Fruit fly (Drosophila melanogaster) whole organism, embryonic: ENCODE data around the gene CG32599.
A peak's percentile ranks its signal among the peaks of the same experiment; 100 is the strongest.

ENCODE experiments used
- Atf6 ChIP-seq: fragments of 200-800 bp; sonication (Bioruptor generic); IDR thresholded peaks from 2 replicates; pipeline ENCODE4 v1.3.6; 2022; ENCODE audit warnings: missing biosample characterization, missing genetic modification characterization
- BEAF-32 ChIP-seq: fragments of 200-800 bp; sonication (Bioruptor generic); optimal IDR thresholded peaks from 3 replicates; lab custom pipeline; 2017; ENCODE audit warnings: missing biosample characterization, missing genetic modification characterization, mild to moderate bottlenecking, moderate library complexity, missing genetic modification reagents
- Blimp-1 ChIP-seq: fragments of 200-800 bp; sonication (Bioruptor generic); optimal IDR thresholded peaks from 3 replicates; lab custom pipeline; 2018; ENCODE audit warnings: missing biosample characterization, missing genetic modification characterization, mild to moderate bottlenecking, moderate library complexity, missing genetic modification reagents
- CG10267 ChIP-seq: fragments of 200-800 bp; sonication (Bioruptor generic); optimal IDR thresholded peaks from 2 replicates; lab custom pipeline; 2018; ENCODE audit warnings: missing biosample characterization, mild to moderate bottlenecking, missing genetic modification characterization, moderate library complexity
- CG11456 ChIP-seq: fragments of 200-800 bp; sonication (Bioruptor generic); IDR thresholded peaks from 3 replicates; pipeline ENCODE4 v1.3.6; 2022; ENCODE audit warnings: missing biosample characterization, missing genetic modification characterization
- CG11695 ChIP-seq: fragments of 200-800 bp; sonication (Bioruptor generic); IDR thresholded peaks from 3 replicates; pipeline ENCODE4 v1.3.6; 2022; ENCODE audit warnings: missing biosample characterization, missing genetic modification characterization
- CG12071 ChIP-seq: fragments of 200-800 bp; sonication (Bioruptor generic); optimal IDR thresholded peaks from 3 replicates; lab custom pipeline; 2018; ENCODE audit warnings: missing biosample characterization, mild to moderate bottlenecking, missing genetic modification characterization
- CG13424 ChIP-seq: fragments of 200-800 bp; sonication (Bioruptor generic); optimal IDR thresholded peaks from 2 replicates; lab custom pipeline; 2019; ENCODE audit warnings: missing biosample characterization, mild to moderate bottlenecking, missing genetic modification characterization, moderate library complexity
- CG14050 ChIP-seq: fragments of 200-800 bp; sonication (Bioruptor generic); IDR thresholded peaks from 3 replicates; pipeline ENCODE4 v1.3.6; 2022; ENCODE audit warnings: missing biosample characterization, missing genetic modification characterization
- CG14860 ChIP-seq: fragments of 200-800 bp; sonication (Bioruptor generic); IDR thresholded peaks from 3 replicates; pipeline ENCODE4 v1.3.6; 2022; ENCODE audit warnings: missing biosample characterization, missing genetic modification characterization; ENCODE audit not compliant: partially characterized antibody
- CG15073 ChIP-seq: fragments of 200-800 bp; sonication (Bioruptor generic); optimal IDR thresholded peaks from 2 replicates; lab custom pipeline; 2016; ENCODE audit warnings: missing biosample characterization, missing genetic modification characterization
- CG15601 ChIP-seq: fragments of 200-800 bp; sonication (Bioruptor generic); optimal IDR thresholded peaks from 3 replicates; lab custom pipeline; 2019; ENCODE audit warnings: missing biosample characterization, mild to moderate bottlenecking, missing genetic modification characterization, moderate library complexity
- CG16813 ChIP-seq: fragments of 200-800 bp; sonication (Bioruptor generic); IDR thresholded peaks from 3 replicates; pipeline ENCODE4 v1.3.6; 2022; ENCODE audit warnings: missing biosample characterization, missing genetic modification characterization; ENCODE audit not compliant: partially characterized antibody
- CG17359 ChIP-seq: fragments of 200-800 bp; sonication (Bioruptor generic); optimal IDR thresholded peaks from 3 replicates; lab custom pipeline; 2018; ENCODE audit warnings: missing biosample characterization, mild to moderate bottlenecking, missing genetic modification characterization, moderate library complexity
- CG17912 ChIP-seq: fragments of 200-800 bp; sonication (Bioruptor generic); optimal IDR thresholded peaks from 2 replicates; lab custom pipeline; 2018; ENCODE audit warnings: missing biosample characterization, mild to moderate bottlenecking, missing genetic modification characterization
- CG2116 ChIP-seq: fragments of 200-800 bp; sonication (Bioruptor generic); optimal IDR thresholded peaks from 3 replicates; lab custom pipeline; 2018; ENCODE audit warnings: missing biosample characterization, mild to moderate bottlenecking, missing genetic modification characterization
- CG31224 ChIP-seq: fragments of 200-800 bp; sonication (Bioruptor generic); IDR thresholded peaks from 2 replicates; pipeline ENCODE4 v1.3.6; 2022; ENCODE audit warnings: missing biosample characterization, missing genetic modification characterization
- CG34376 ChIP-seq: fragments of 200-800 bp; sonication (Bioruptor generic); optimal IDR thresholded peaks from 2 replicates; lab custom pipeline; 2018; ENCODE audit warnings: missing biosample characterization, mild to moderate bottlenecking, missing genetic modification characterization
- CG6791 ChIP-seq: fragments of 200-800 bp; sonication (Bioruptor generic); IDR thresholded peaks from 3 replicates; pipeline ENCODE4 v1.3.6; 2022; ENCODE audit warnings: missing biosample characterization, missing genetic modification characterization; ENCODE audit not compliant: partially characterized antibody
- CG7745 ChIP-seq: fragments of 200-800 bp; sonication (Bioruptor generic); optimal IDR thresholded peaks from 2 replicates; lab custom pipeline; 2018; ENCODE audit warnings: missing biosample characterization, mild to moderate bottlenecking, missing genetic modification characterization, moderate library complexity
- CG8359 ChIP-seq: fragments of 200-800 bp; sonication (Bioruptor generic); optimal IDR thresholded peaks from 2 replicates; lab custom pipeline; 2017; ENCODE audit warnings: missing biosample characterization, mild to moderate bottlenecking, missing genetic modification characterization, borderline replicate concordance
- CG9437 ChIP-seq: fragments of 200-800 bp; sonication (Bioruptor generic); optimal IDR thresholded peaks from 2 replicates; lab custom pipeline; 2018; ENCODE audit warnings: missing biosample characterization, mild to moderate bottlenecking, missing genetic modification characterization
- CrebB ChIP-seq: fragments of 200-800 bp; sonication (Bioruptor generic); optimal IDR thresholded peaks from 3 replicates; lab custom pipeline; 2018; ENCODE audit warnings: missing biosample characterization, mild to moderate bottlenecking, missing genetic modification characterization
- Dfd ChIP-seq, 2 experiments: fragments of >200 bp; optimal IDR thresholded peaks; 2 replicates each; lab custom pipeline; 2017; ENCODE audit warnings: missing biosample characterization in 2 of 2, missing genetic modification characterization in 2 of 2
- ERR ChIP-seq: fragments of 200-800 bp; sonication (Bioruptor generic); optimal IDR thresholded peaks from 2 replicates; lab custom pipeline; 2016; ENCODE audit warnings: missing biosample characterization, missing genetic modification characterization
- Fer1 ChIP-seq: fragments of 200-800 bp; sonication (Bioruptor generic); optimal IDR thresholded peaks from 2 replicates; lab custom pipeline; 2017; ENCODE audit warnings: missing biosample characterization, mild to moderate bottlenecking, missing genetic modification characterization
- Lpt ChIP-seq: fragments of >200 bp; optimal IDR thresholded peaks from 2 replicates; lab custom pipeline; 2018; ENCODE audit warnings: missing biosample characterization, missing genetic modification characterization
- MTF-1 ChIP-seq: fragments of 200-800 bp; sonication (Bioruptor generic); optimal IDR thresholded peaks from 2 replicates; lab custom pipeline; 2018; ENCODE audit warnings: missing biosample characterization, mild to moderate bottlenecking, missing genetic modification characterization, borderline replicate concordance
- Mad ChIP-seq: fragments of 200-800 bp; sonication (Bioruptor generic); optimal IDR thresholded peaks from 2 replicates; lab custom pipeline; 2016; ENCODE audit warnings: missing biosample characterization, missing genetic modification characterization
- Neu2 ChIP-seq: fragments of 200-800 bp; sonication (Bioruptor generic); optimal IDR thresholded peaks from 3 replicates; lab custom pipeline; 2016; ENCODE audit warnings: missing biosample characterization, missing genetic modification characterization, borderline replicate concordance
- Opbp ChIP-seq: fragments of 200-800 bp; sonication (Bioruptor generic); IDR thresholded peaks from 3 replicates; pipeline ENCODE4 v1.3.6; 2022; ENCODE audit warnings: missing biosample characterization, missing genetic modification characterization; ENCODE audit not compliant: partially characterized antibody
- Optix ChIP-seq: fragments of 200-800 bp; sonication (Bioruptor generic); IDR thresholded peaks from 3 replicates; pipeline ENCODE4 v1.3.6; 2022; ENCODE audit warnings: missing biosample characterization, missing genetic modification characterization
- Pdp1 ChIP-seq, 2 experiments: fragments of 200-800 bp; sonication (Bioruptor generic); optimal IDR thresholded peaks; 3 replicates each; lab custom pipeline; 2016; ENCODE audit warnings: missing biosample characterization in 2 of 2, missing genetic modification characterization in 2 of 2, mild to moderate bottlenecking in 1 of 2, moderate library complexity in 1 of 2
- Tbp ChIP-seq: fragments of >200 bp; optimal IDR thresholded peaks from 2 replicates; lab custom pipeline; 2018; ENCODE audit warnings: missing biosample characterization, missing genetic modification characterization
- Xbp1 ChIP-seq: fragments of 200-800 bp; sonication (Bioruptor generic); optimal IDR thresholded peaks from 3 replicates; lab custom pipeline; 2016; ENCODE audit warnings: missing biosample characterization, mild to moderate bottlenecking, missing genetic modification characterization
- ac ChIP-seq: fragments of 200-800 bp; sonication (Bioruptor generic); optimal IDR thresholded peaks from 3 replicates; lab custom pipeline; 2017; ENCODE audit warnings: missing biosample characterization, mild to moderate bottlenecking, missing genetic modification characterization
- aop ChIP-seq: fragments of 200-800 bp; sonication (Bioruptor generic); IDR thresholded peaks from 2 replicates; pipeline ENCODE4 v1.3.6; 2022; ENCODE audit warnings: missing biosample characterization, missing genetic modification characterization
- bowl ChIP-seq: fragments of 200-800 bp; sonication (Bioruptor generic); IDR thresholded peaks from 2 replicates; pipeline ENCODE4 v1.3.6; 2022; ENCODE audit warnings: missing biosample characterization, missing genetic modification characterization
- dmrt99B ChIP-seq: fragments of 200-800 bp; sonication (Bioruptor generic); optimal IDR thresholded peaks from 2 replicates; lab custom pipeline; 2018; ENCODE audit warnings: missing biosample characterization, mild to moderate bottlenecking, missing genetic modification characterization, moderate library complexity
- dpn ChIP-seq, 2 experiments: fragments of 200-800 bp; sonication (Bioruptor generic); optimal IDR thresholded peaks; 3 replicates each; lab custom pipeline; 2016; ENCODE audit warnings: missing biosample characterization in 2 of 2, missing genetic modification characterization in 2 of 2
- grn ChIP-seq: fragments of 200-800 bp; sonication (Bioruptor generic); optimal IDR thresholded peaks from 3 replicates; lab custom pipeline; 2017; ENCODE audit warnings: missing biosample characterization, missing genetic modification characterization
- hth ChIP-seq: fragments of >200 bp; optimal IDR thresholded peaks from 2 replicates; lab custom pipeline; 2017; ENCODE audit warnings: inconsistent platforms
- insv ChIP-seq, 2 experiments: fragments of 200-800 bp; sonication (Bioruptor generic); optimal IDR thresholded peaks; 3 replicates each; lab custom pipeline; 2016 to 2018; ENCODE audit warnings: missing biosample characterization in 2 of 2, missing genetic modification characterization in 2 of 2
- jigr1 ChIP-seq: fragments of 200-800 bp; sonication (Bioruptor generic); IDR thresholded peaks from 3 replicates; pipeline ENCODE4 v1.3.6; 2022; ENCODE audit warnings: missing biosample characterization, missing genetic modification characterization
- kay ChIP-seq: fragments of 200-800 bp; sonication (Bioruptor generic); optimal IDR thresholded peaks from 2 replicates; lab custom pipeline; 2016; ENCODE audit warnings: missing biosample characterization, missing genetic modification characterization
- ranshi ChIP-seq: fragments of 200-800 bp; sonication (Bioruptor generic); IDR thresholded peaks from 2 replicates; pipeline ENCODE4 v1.3.6; 2022; ENCODE audit warnings: missing biosample characterization, missing genetic modification characterization
- slbo ChIP-seq: fragments of 200-800 bp; sonication (Bioruptor generic); IDR thresholded peaks from 2 replicates; pipeline ENCODE4 v1.3.6; 2022; ENCODE audit warnings: missing biosample characterization, missing genetic modification characterization
- so ChIP-seq: fragments of 200-800 bp; sonication (Bioruptor generic); IDR thresholded peaks from 3 replicates; pipeline ENCODE4 v1.3.6; 2022; ENCODE audit warnings: missing biosample characterization, missing genetic modification characterization
- usp ChIP-seq: fragments of >200 bp; optimal IDR thresholded peaks from 2 replicates; lab custom pipeline; 2017; ENCODE audit warnings: missing biosample characterization, missing genetic modification characterization
- z ChIP-seq: fragments of 200-800 bp; sonication (Bioruptor generic); IDR thresholded peaks from 3 replicates; pipeline ENCODE4 v1.3.6; 2022; ENCODE audit warnings: missing biosample characterization, missing genetic modification characterization

Gene CG32599

DNA sequence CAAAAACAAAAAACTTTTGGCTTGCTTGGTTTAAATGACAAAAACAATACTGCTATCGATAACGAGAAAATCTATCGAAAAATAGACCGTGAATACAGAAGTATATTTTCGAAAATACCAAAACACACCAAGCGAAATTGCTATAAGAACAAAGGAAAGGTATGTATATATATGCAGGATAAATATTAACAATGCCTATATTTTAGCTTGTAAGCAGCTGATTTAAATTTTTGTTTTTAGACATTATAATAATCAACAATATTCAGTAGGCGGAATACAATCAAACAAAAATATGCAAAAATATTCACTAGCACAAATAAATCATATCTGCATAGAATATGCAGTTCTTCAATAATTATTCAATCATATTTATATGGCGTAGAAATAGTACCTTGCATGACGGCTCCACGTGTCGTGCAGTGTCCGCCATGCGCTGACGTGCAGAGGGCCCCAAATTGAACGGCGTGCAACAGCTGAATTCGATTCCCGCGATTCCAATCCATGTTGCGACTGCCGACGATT lies 5.6 kb upstream of the CG32599 start, which contains the start of the genes Fbxl4 and Dus2 (continued):
- no peak for TF ChIP-seq hth (lab: Kevin White, UChicago)
- peak in 1 of 2 experiments; percentile 65 for TF ChIP-seq insv (GFP tag; optimal IDR thresholded peaks at IDR 0.05; lab: Kevin White, UChicago)
- peak; percentile 37; the same call in 1 of the 3 replicates for TF ChIP-seq CG6791 (GFP tag; lab: Robert Waterston, UW)
- peak; percentile 90 for TF ChIP-seq Mad (GFP tag; lab: Kevin White, UChicago)
- peak; percentile 88 for TF ChIP-seq Fer1 (GFP tag; lab: Kevin White, UChicago)
- peak; percentile 54 for TF ChIP-seq ERR (GFP tag; lab: Kevin White, UChicago)
- TF ChIP-seq ranshi = peak; percentile 89
- peak; percentile 88 for TF ChIP-seq so (GFP tag; lab: Robert Waterston, UW)
- no peak for TF ChIP-seq CG7745 (tag; lab: Kevin White, UChicago)
- peak; percentile 88 for TF ChIP-seq Blimp-1 (GFP tag; lab: Kevin White, UChicago)
- TF ChIP-seq CG16813 (GFP tag; lab: Robert Waterston, UW) = peak; percentile 35; the same call in 1 of the 3 replicates
- TF ChIP-seq Optix = peak; percentile 91
- TF ChIP-seq CG2116 (GFP tag; lab: Kevin White, UChicago) = peak; percentile 80
- TF ChIP-seq CG13424 = peak; percentile 95
- peak; percentile 92 for TF ChIP-seq dpn (GFP tag; optimal IDR thresholded peaks at IDR 0.05; lab: Kevin White, UChicago)
- peak; percentile 81 for TF ChIP-seq aop (GFP tag; lab: Robert Waterston, UW)
- TF ChIP-seq kay (GFP tag; lab: Kevin White, UChicago) = peak; percentile 88
- TF ChIP-seq CG17912 (GFP tag; lab: Kevin White, UChicago) = peak; percentile 9
- no peak for TF ChIP-seq usp (GFP tag; lab: Kevin White, UChicago)
- TF ChIP-seq CG9437 (GFP tag; lab: Kevin White, UChicago) = peak; percentile 84
- TF ChIP-seq slbo = peak; percentile 96
- peak; percentile 84 for TF ChIP-seq CG17359
- peak; percentile 82 for TF ChIP-seq CG14050 (GFP tag; lab: Robert Waterston, UW)
- TF ChIP-seq CG11695 (GFP tag; lab: Robert Waterston, UW) = peak; percentile 83
- TF ChIP-seq CG8359 (GFP tag; lab: Kevin White, UChicago) = peak; percentile 75
- peak; percentile 90 for TF ChIP-seq CG15601 (tag; lab: Kevin White, UChicago)
- peak; percentile 77 for TF ChIP-seq CG12071 (GFP tag; lab: Kevin White, UChicago)
- TF ChIP-seq CG14860 (GFP tag; lab: Robert Waterston, UW) = peak; percentile 62; the same call in 2 of the 3 replicates
- peak; percentile 95 for TF ChIP-seq CG11456 (GFP tag; lab: Robert Waterston, UW)
- TF ChIP-seq dmrt99B (tag; lab: Kevin White, UChicago) = peak; percentile 90
- TF ChIP-seq BEAF-32 (GFP tag; lab: Kevin White, UChicago) = peak; percentile 64
- TF ChIP-seq CG10267 (tag; lab: Kevin White, UChicago) = peak; percentile 85
- TF ChIP-seq Pdp1 (GFP tag; optimal IDR thresholded peaks at IDR 0.05; lab: Kevin White, UChicago) = peak; percentile 93 to 96
- TF ChIP-seq Dfd (GFP tag; optimal IDR thresholded peaks at IDR 0.05; lab: Kevin White, UChicago) = no peak
- TF ChIP-seq CG34376 (GFP tag; lab: Kevin White, UChicago) = peak; percentile 87
- TF ChIP-seq CG31224 (GFP tag; lab: Robert Waterston, UW) = peak; percentile 84
- peak; percentile 76 for TF ChIP-seq jigr1 (GFP tag; lab: Robert Waterston, UW)
- TF ChIP-seq MTF-1 = peak; percentile 75
- TF ChIP-seq grn (GFP tag; lab: Kevin White, UChicago) = no peak
- TF ChIP-seq Neu2 = peak; percentile 38
- TF ChIP-seq Atf6 (GFP tag; lab: Robert Waterston, UW) = peak; percentile 92
- TF ChIP-seq ac (GFP tag; lab: Kevin White, UChicago) = peak; percentile 45
- TF ChIP-seq Lpt (GFP tag; lab: Kevin White, UChicago) = no peak
- peak; percentile 96 for TF ChIP-seq Xbp1 (GFP tag; lab: Kevin White, UChicago)
- TF ChIP-seq CrebB (tag; lab: Kevin White, UChicago) = peak; percentile 74
- peak; percentile 44; the same call in 1 of the 3 replicates for TF ChIP-seq Opbp
- no peak for TF ChIP-seq z (GFP tag; lab: Robert Waterston, UW)
- TF ChIP-seq Tbp = no peak
- TF ChIP-seq CG15073 = peak; percentile 39
- TF ChIP-seq bowl (GFP tag; lab: Robert Waterston, UW) = peak; percentile 65
